Fruit fly (Drosophila melanogaster) whole organism, embryonic: ENCODE measurements around the gene Gr93a.

Source experiments
- Asciz ChIP-seq: fragments of 200-800 bp; sonication (Bioruptor generic); optimal IDR thresholded peaks from 2 replicates; lab custom pipeline; 2017; ENCODE audit warnings: missing biosample characterization, mild to moderate bottlenecking, missing genetic modification characterization, missing genetic modification reagents
- C15 ChIP-seq: fragments of 200-800 bp; sonication (Bioruptor generic); IDR thresholded peaks from 3 replicates; pipeline ENCODE4 v1.3.6; 2022; ENCODE audit warnings: missing biosample characterization, missing genetic modification characterization
- CG10366 ChIP-seq: fragments of 200-800 bp; sonication (Bioruptor generic); IDR thresholded peaks from 2 replicates; pipeline ENCODE4 v1.3.6; 2022; ENCODE audit warnings: missing biosample characterization, missing genetic modification characterization
- CG11456 ChIP-seq: fragments of 200-800 bp; sonication (Bioruptor generic); IDR thresholded peaks from 3 replicates; pipeline ENCODE4 v1.3.6; 2022; ENCODE audit warnings: missing biosample characterization, missing genetic modification characterization
- CG11695 ChIP-seq: fragments of 200-800 bp; sonication (Bioruptor generic); IDR thresholded peaks from 3 replicates; pipeline ENCODE4 v1.3.6; 2022; ENCODE audit warnings: missing biosample characterization, missing genetic modification characterization
- CG12071 ChIP-seq: fragments of 200-800 bp; sonication (Bioruptor generic); optimal IDR thresholded peaks from 3 replicates; lab custom pipeline; 2018; ENCODE audit warnings: missing biosample characterization, mild to moderate bottlenecking, missing genetic modification characterization
- CG12942 ChIP-seq: fragments of 200-800 bp; sonication (Bioruptor generic); optimal IDR thresholded peaks from 3 replicates; lab custom pipeline; 2016; ENCODE audit warnings: missing biosample characterization, missing genetic modification characterization
- CG15011 ChIP-seq: fragments of 200-800 bp; sonication (Bioruptor generic); optimal IDR thresholded peaks from 3 replicates; lab custom pipeline; 2018; ENCODE audit warnings: missing biosample characterization, mild to moderate bottlenecking, missing genetic modification characterization
- CG15696 ChIP-seq: fragments of 200-800 bp; sonication (Bioruptor generic); optimal IDR thresholded peaks from 2 replicates; lab custom pipeline; 2019; ENCODE audit warnings: missing biosample characterization, mild to moderate bottlenecking, missing genetic modification characterization, moderate library complexity
- CG16813 ChIP-seq: fragments of 200-800 bp; sonication (Bioruptor generic); IDR thresholded peaks from 3 replicates; pipeline ENCODE4 v1.3.6; 2022; ENCODE audit warnings: missing biosample characterization, missing genetic modification characterization; ENCODE audit not compliant: partially characterized antibody
- CG17829 ChIP-seq: fragments of 200-800 bp; optimal IDR thresholded peaks from 2 replicates; lab custom pipeline; 2019; ENCODE audit warnings: missing biosample characterization, mild to moderate bottlenecking, missing genetic modification characterization, moderate library complexity
- CG2678 ChIP-seq: fragments of 200-800 bp; sonication (Bioruptor generic); optimal IDR thresholded peaks from 3 replicates; lab custom pipeline; 2019; ENCODE audit warnings: missing biosample characterization, mild to moderate bottlenecking, missing genetic modification characterization, moderate library complexity
- CG2712 ChIP-seq: fragments of 200-800 bp; optimal IDR thresholded peaks from 3 replicates; lab custom pipeline; 2019; ENCODE audit warnings: missing biosample characterization, mild to moderate bottlenecking, missing genetic modification characterization, moderate library complexity
- CG30431 ChIP-seq: fragments of 200-800 bp; sonication (Bioruptor generic); optimal IDR thresholded peaks from 2 replicates; lab custom pipeline; 2017; ENCODE audit warnings: missing biosample characterization, missing genetic modification characterization
- CG6175 ChIP-seq: fragments of 200-800 bp; sonication (Bioruptor generic); IDR thresholded peaks from 3 replicates; pipeline ENCODE4 v1.3.6; 2022; ENCODE audit warnings: missing biosample characterization, missing genetic modification characterization
- CG6813 ChIP-seq: fragments of 200-800 bp; sonication (Bioruptor generic); optimal IDR thresholded peaks from 2 replicates; lab custom pipeline; 2017; ENCODE audit warnings: missing biosample characterization, missing genetic modification characterization, mild to moderate bottlenecking, moderate library complexity, missing genetic modification reagents
- CG7786 ChIP-seq: fragments of 200-800 bp; sonication (Bioruptor generic); optimal IDR thresholded peaks from 2 replicates; lab custom pipeline; 2016; ENCODE audit warnings: missing biosample characterization, missing genetic modification characterization
- CG7987 ChIP-seq: fragments of 200-800 bp; sonication (Bioruptor generic); optimal IDR thresholded peaks from 2 replicates; lab custom pipeline; 2018; ENCODE audit warnings: missing biosample characterization, mild to moderate bottlenecking, missing genetic modification characterization, moderate library complexity
- CG8924 ChIP-seq: fragments of 200-800 bp; optimal IDR thresholded peaks from 3 replicates; lab custom pipeline; 2019; ENCODE audit warnings: missing biosample characterization, mild to moderate bottlenecking, missing genetic modification characterization, moderate library complexity
- CG9609 ChIP-seq: fragments of 200-800 bp; sonication (Bioruptor generic); optimal IDR thresholded peaks from 3 replicates; lab custom pipeline; 2016; ENCODE audit warnings: missing biosample characterization, missing genetic modification characterization
- CG9727 ChIP-seq: fragments of 200-800 bp; sonication (Bioruptor generic); optimal IDR thresholded peaks from 3 replicates; lab custom pipeline; 2017; ENCODE audit warnings: missing biosample characterization, mild to moderate bottlenecking, missing genetic modification characterization
- CrebB ChIP-seq: fragments of 200-800 bp; sonication (Bioruptor generic); optimal IDR thresholded peaks from 3 replicates; lab custom pipeline; 2018; ENCODE audit warnings: missing biosample characterization, mild to moderate bottlenecking, missing genetic modification characterization
- D ChIP-seq, 2 experiments: fragments of 200-800 bp in 1 of 2; fragments of >200 bp in 1 of 2; sonication (Bioruptor generic) in 1 of 2; optimal IDR thresholded peaks; 2 replicates in 1 of 2; 3 replicates in 1 of 2; lab custom pipeline; 2017; ENCODE audit warnings: mild to moderate bottlenecking in 1 of 2, missing biosample characterization in 1 of 2, missing genetic modification characterization in 1 of 2, missing genetic modification reagents in 1 of 2
- D19A ChIP-seq: fragments of 200-800 bp; optimal IDR thresholded peaks from 3 replicates; lab custom pipeline; 2019; ENCODE audit warnings: missing biosample characterization, mild to moderate bottlenecking, missing genetic modification characterization, moderate library complexity
- HLHmδ ChIP-seq: fragments of 200-800 bp; sonication (Bioruptor generic); optimal IDR thresholded peaks from 2 replicates; lab custom pipeline; 2018; ENCODE audit warnings: missing biosample characterization, mild to moderate bottlenecking, missing genetic modification characterization, moderate library complexity
- Hmx ChIP-seq: fragments of 200-800 bp; sonication (Bioruptor generic); optimal IDR thresholded peaks from 2 replicates; lab custom pipeline; 2016; ENCODE audit warnings: missing biosample characterization, missing genetic modification characterization
- Kr ChIP-seq: fragments of 200-800 bp; sonication (Bioruptor generic); optimal IDR thresholded peaks from 2 replicates; lab custom pipeline; 2017; ENCODE audit warnings: missing biosample characterization, mild to moderate bottlenecking, missing genetic modification characterization
- MESR4 ChIP-seq: fragments of 200-800 bp; sonication (Bioruptor generic); optimal IDR thresholded peaks from 2 replicates; lab custom pipeline; 2018; ENCODE audit warnings: missing biosample characterization, mild to moderate bottlenecking, missing genetic modification characterization, moderate library complexity
- Pdp1 ChIP-seq, 2 experiments: fragments of 200-800 bp; sonication (Bioruptor generic); optimal IDR thresholded peaks; 3 replicates each; lab custom pipeline; 2016; ENCODE audit warnings: missing biosample characterization in 2 of 2, missing genetic modification characterization in 2 of 2, mild to moderate bottlenecking in 1 of 2, moderate library complexity in 1 of 2
- Xrp1 ChIP-seq: fragments of 200-800 bp; sonication (Bioruptor generic); IDR thresholded peaks from 2 replicates; pipeline ENCODE4 v1.3.6; 2022; ENCODE audit warnings: missing biosample characterization, missing genetic modification characterization
- YL-1 ChIP-seq: fragments of 200-800 bp; sonication (Bioruptor generic); optimal IDR thresholded peaks from 3 replicates; lab custom pipeline; 2017; ENCODE audit warnings: missing biosample characterization, mild to moderate bottlenecking, missing genetic modification characterization
- bcd ChIP-seq: fragments of 200-800 bp; sonication (Bioruptor generic); optimal IDR thresholded peaks from 2 replicates; lab custom pipeline; 2017; ENCODE audit warnings: missing biosample characterization, mild to moderate bottlenecking, missing genetic modification characterization
- cad ChIP-seq: fragments of >200 bp; optimal IDR thresholded peaks from 2 replicates; lab custom pipeline; 2017; ENCODE audit warnings: missing biosample characterization, missing genetic modification characterization
- chif ChIP-seq, 2 experiments: fragments of 200-800 bp; sonication (Bioruptor generic); optimal IDR thresholded peaks; 3 replicates each; lab custom pipeline; 2016; ENCODE audit warnings: missing biosample characterization in 2 of 2, missing genetic modification characterization in 2 of 2
- emc ChIP-seq: fragments of 200-800 bp; sonication (Bioruptor generic); optimal IDR thresholded peaks from 2 replicates; lab custom pipeline; 2016; ENCODE audit warnings: missing biosample characterization, missing genetic modification characterization
- hb ChIP-seq: fragments of 200-800 bp; sonication (Bioruptor generic); IDR thresholded peaks from 3 replicates; pipeline ENCODE4 v1.3.6; 2022; ENCODE audit warnings: missing biosample characterization, missing genetic modification characterization; ENCODE audit not compliant: partially characterized antibody
- kni ChIP-seq: fragments of 200-800 bp; sonication (Bioruptor generic); optimal IDR thresholded peaks from 3 replicates; lab custom pipeline; 2017; ENCODE audit warnings: mild to moderate bottlenecking, missing biosample characterization, missing genetic modification reagents, missing genetic modification characterization
- nmo ChIP-seq: fragments of 200-800 bp; sonication (Bioruptor generic); optimal IDR thresholded peaks from 2 replicates; lab custom pipeline; 2018; ENCODE audit warnings: missing biosample characterization, mild to moderate bottlenecking, missing genetic modification characterization, moderate library complexity
- ro ChIP-seq: fragments of 200-800 bp; sonication (Bioruptor generic); IDR thresholded peaks from 2 replicates; pipeline ENCODE4 v1.3.6; 2022; ENCODE audit warnings: missing biosample characterization, missing genetic modification characterization
- schlank ChIP-seq: fragments of 200-800 bp; sonication (Bioruptor generic); optimal IDR thresholded peaks from 2 replicates; lab custom pipeline; 2018; ENCODE audit warnings: missing biosample characterization, mild to moderate bottlenecking, missing genetic modification characterization
- sens ChIP-seq: fragments of 200-800 bp; sonication (Bioruptor generic); peaks from one replicate; lab custom pipeline; 2016; ENCODE audit warnings: missing biosample characterization, missing genetic modification characterization
- sna ChIP-seq: fragments of 200-800 bp; sonication (Bioruptor generic); IDR thresholded peaks from 2 replicates; pipeline ENCODE4 v1.3.6; 2022; ENCODE audit warnings: missing biosample characterization, missing genetic modification characterization; ENCODE audit not compliant: partially characterized antibody
- sqz ChIP-seq: fragments of 200-800 bp; sonication (Bioruptor generic); optimal IDR thresholded peaks from 3 replicates; lab custom pipeline; 2018; ENCODE audit warnings: missing biosample characterization, mild to moderate bottlenecking, missing genetic modification characterization
- sr ChIP-seq: fragments of 200-800 bp; sonication (Bioruptor generic); IDR thresholded peaks from 3 replicates; pipeline ENCODE4 v1.3.6; 2022; ENCODE audit warnings: missing biosample characterization, missing genetic modification characterization
- stwl ChIP-seq: fragments of 200-800 bp; sonication (Bioruptor generic); optimal IDR thresholded peaks from 3 replicates; lab custom pipeline; 2018; ENCODE audit warnings: missing biosample characterization, mild to moderate bottlenecking, missing genetic modification characterization, moderate library complexity
- tap ChIP-seq: fragments of 200-800 bp; optimal IDR thresholded peaks from 3 replicates; lab custom pipeline; 2019; ENCODE audit warnings: missing biosample characterization, mild to moderate bottlenecking, missing genetic modification characterization, moderate library complexity
- trem ChIP-seq: fragments of 200-800 bp; optimal IDR thresholded peaks from 3 replicates; lab custom pipeline; 2019; ENCODE audit warnings: missing biosample characterization, mild to moderate bottlenecking, missing genetic modification characterization, moderate library complexity
- ttk ChIP-seq: fragments of 200-800 bp; sonication (Bioruptor generic); IDR thresholded peaks from 2 replicates; pipeline ENCODE4 v2.1.2; 2022; ENCODE audit warnings: missing biosample characterization, missing genetic modification characterization
- vfl ChIP-seq: fragments of 200-800 bp; sonication (Bioruptor generic); optimal IDR thresholded peaks from 2 replicates; lab custom pipeline; 2016; ENCODE audit warnings: missing biosample characterization, missing genetic modification characterization
- wor ChIP-seq: fragments of 200-800 bp; sonication (Bioruptor generic); IDR thresholded peaks from 2 replicates; pipeline ENCODE4 v1.3.6; 2022; ENCODE audit warnings: missing biosample characterization, missing genetic modification characterization
- zfh2 ChIP-seq: fragments of 200-800 bp; sonication (Bioruptor generic); optimal IDR thresholded peaks from 2 replicates; lab custom pipeline; 2016; ENCODE audit warnings: missing biosample characterization, missing genetic modification characterization

Gene Gr93a

DNA sequence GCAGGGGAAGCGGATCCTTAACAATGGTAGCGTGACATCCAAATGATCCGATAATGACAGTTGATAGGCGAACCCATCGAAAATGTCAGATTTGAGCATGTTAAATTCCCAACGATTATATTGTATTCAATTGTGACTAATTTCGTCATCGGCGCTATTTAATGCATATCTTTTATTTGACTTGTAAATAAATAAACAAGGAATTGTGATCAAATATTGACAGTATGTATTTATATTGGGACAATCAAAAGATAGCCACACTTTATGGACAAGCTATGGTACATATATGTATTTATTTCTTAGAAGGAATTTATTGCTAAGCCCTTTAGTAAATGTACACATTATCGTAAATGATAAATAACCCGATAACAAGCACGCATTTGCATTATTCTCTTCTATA, 7.2 kb upstream of the Gr93a start (continued):
- peak; percentile 28 for TF ChIP-seq CG15011
- no peak for TF ChIP-seq hb (GFP tag; lab: Robert Waterston, UW)
- no peak for TF ChIP-seq Hmx (GFP tag; lab: Kevin White, UChicago)
- no peak for TF ChIP-seq CG11456 (GFP tag; lab: Robert Waterston, UW)
- peak; percentile 67 for TF ChIP-seq Xrp1
- no peak for TF ChIP-seq cad (GFP tag; lab: Kevin White, UChicago)
- peak; percentile 36 for TF ChIP-seq stwl (tag; lab: Kevin White, UChicago)
- TF ChIP-seq CG7786 (GFP tag; lab: Kevin White, UChicago), result no peak
- peak; percentile 26 for TF ChIP-seq tap (tag; lab: Kevin White, UChicago)
- peak; percentile 18 for TF ChIP-seq D19A (tag; lab: Kevin White, UChicago)
- no peak for TF ChIP-seq emc (GFP tag; lab: Kevin White, UChicago)
- peak; percentile 93 for TF ChIP-seq CG15696 (tag; lab: Kevin White, UChicago)
- no peak for TF ChIP-seq CG17829 (tag; lab: Kevin White, UChicago)
- no peak for TF ChIP-seq D (optimal IDR thresholded peaks at IDR 0.05; lab: Kevin White, UChicago)
- TF ChIP-seq D (GFP tag; optimal IDR thresholded peaks at IDR 0.05; lab: Kevin White, UChicago), result peak; percentile 64
- no peak for TF ChIP-seq CG9609
- TF ChIP-seq HLHmδ (GFP tag; lab: Kevin White, UChicago), result no peak
- TF ChIP-seq Kr, result peak; percentile 78
- no peak for TF ChIP-seq CG12942 (GFP tag; lab: Kevin White, UChicago)
- no peak for TF ChIP-seq sr (GFP tag; lab: Robert Waterston, UW)
- TF ChIP-seq C15, result no peak
- TF ChIP-seq CG9727 (GFP tag; lab: Kevin White, UChicago), result peak; percentile 56
- peak; percentile 44 for TF ChIP-seq CG6813
- TF ChIP-seq schlank (tag; lab: Kevin White, UChicago), result no peak
- no peak for TF ChIP-seq CG6175 (GFP tag; lab: Robert Waterston, UW)
- TF ChIP-seq CG8924 (tag; lab: Kevin White, UChicago), result peak; percentile 22
- TF ChIP-seq CG16813 (GFP tag; lab: Robert Waterston, UW), result no peak
- TF ChIP-seq trem (tag; lab: Kevin White, UChicago), result peak; percentile 53
- peak; percentile 47 for TF ChIP-seq CG2678
- TF ChIP-seq YL-1 (GFP tag; lab: Kevin White, UChicago), result no peak
- peak; percentile 30 for TF ChIP-seq sqz (GFP tag; lab: Kevin White, UChicago)
- TF ChIP-seq CG30431 (GFP tag; lab: Kevin White, UChicago), result no peak
- no peak for TF ChIP-seq nmo (GFP tag; lab: Kevin White, UChicago)
- TF ChIP-seq Asciz (GFP tag; lab: Kevin White, UChicago), result peak; percentile 58
- TF ChIP-seq bcd (GFP tag; lab: Kevin White, UChicago), result no peak
- TF ChIP-seq ttk (GFP tag; lab: Robert Waterston, UW), result no peak
- TF ChIP-seq CG10366, result no peak
- peak; percentile 79 for TF ChIP-seq sens (GFP tag; lab: Kevin White, UChicago)
- no peak for TF ChIP-seq wor (GFP tag; lab: Robert Waterston, UW)
- no peak for TF ChIP-seq sna (GFP tag; lab: Robert Waterston, UW)
- no peak for TF ChIP-seq CG12071 (GFP tag; lab: Kevin White, UChicago)
- no peak for TF ChIP-seq ro (GFP tag; lab: Robert Waterston, UW)
- no peak for TF ChIP-seq kni
- TF ChIP-seq vfl (GFP tag; lab: Kevin White, UChicago), result no peak
- peak; percentile 0 for TF ChIP-seq CG2712
- no peak for TF ChIP-seq CrebB (tag; lab: Kevin White, UChicago)
- no peak for TF ChIP-seq MESR4 (GFP tag; lab: Kevin White, UChicago)
- peak; percentile 2 for TF ChIP-seq CG7987 (GFP tag; lab: Kevin White, UChicago)
- TF ChIP-seq Pdp1 (GFP tag; optimal IDR thresholded peaks at IDR 0.05; lab: Kevin White, UChicago), result no peak
- 0 out of 3 replicates have a peak, but pooled peaks have one; percentile 16 for TF ChIP-seq CG11695 (GFP tag; lab: Robert Waterston, UW)
- TF ChIP-seq chif (GFP tag; optimal IDR thresholded peaks at IDR 0.05; lab: Kevin White, UChicago), result no peak
- TF ChIP-seq zfh2 (GFP tag; lab: Kevin White, UChicago), result no peak
